Fruit fly (Drosophila melanogaster) whole organism, embryonic: ENCODE measurements around the gene Sidpn.

ENCODE experiments used
- B-H1 ChIP-seq: fragments of 200-800 bp; sonication (Bioruptor generic); IDR thresholded peaks from 3 replicates; pipeline ENCODE4 v1.3.6; 2022; ENCODE audit warnings: missing biosample characterization, missing genetic modification characterization
- Bdp1 ChIP-seq: fragments of 200-800 bp; sonication (Bioruptor generic); optimal IDR thresholded peaks from 3 replicates; lab custom pipeline; 2016; ENCODE audit warnings: missing biosample characterization, missing genetic modification characterization
- C15 ChIP-seq: fragments of 200-800 bp; sonication (Bioruptor generic); IDR thresholded peaks from 3 replicates; pipeline ENCODE4 v1.3.6; 2022; ENCODE audit warnings: missing biosample characterization, missing genetic modification characterization
- CG10431 ChIP-seq: fragments of 200-800 bp; sonication (Bioruptor generic); optimal IDR thresholded peaks from 3 replicates; lab custom pipeline; 2018; ENCODE audit warnings: missing biosample characterization, mild to moderate bottlenecking, missing genetic modification characterization
- CG13775 ChIP-seq: fragments of 200-800 bp; sonication (Bioruptor generic); optimal IDR thresholded peaks from 3 replicates; lab custom pipeline; 2017; ENCODE audit warnings: missing biosample characterization, mild to moderate bottlenecking, missing genetic modification characterization
- CG1792 ChIP-seq: fragments of 200-800 bp; sonication (Bioruptor generic); optimal IDR thresholded peaks from 2 replicates; lab custom pipeline; 2016; ENCODE audit warnings: missing biosample characterization, missing genetic modification characterization
- CG18011 ChIP-seq: fragments of 200-800 bp; sonication (Bioruptor generic); optimal IDR thresholded peaks from 2 replicates; lab custom pipeline; 2017; ENCODE audit warnings: missing biosample characterization, missing genetic modification characterization, mild to moderate bottlenecking, moderate library complexity, missing genotype
- CG2120 ChIP-seq: fragments of 200-800 bp; sonication (Bioruptor generic); optimal IDR thresholded peaks from 3 replicates; lab custom pipeline; 2016; ENCODE audit warnings: missing biosample characterization, missing genetic modification characterization
- CG2889 ChIP-seq: fragments of 200-800 bp; sonication (Bioruptor generic); IDR thresholded peaks from 3 replicates; pipeline ENCODE4 v1.3.6; 2022; ENCODE audit warnings: missing biosample characterization, missing genetic modification characterization
- CG32532 ChIP-seq: fragments of 200-800 bp; sonication (Bioruptor generic); IDR thresholded peaks from 2 replicates; pipeline ENCODE4 v1.3.6; 2022; ENCODE audit warnings: missing biosample characterization, missing genetic modification characterization
- CG4360 ChIP-seq: fragments of 200-800 bp; sonication (Bioruptor generic); IDR thresholded peaks from 2 replicates; pipeline ENCODE4 v1.3.6; 2022; ENCODE audit warnings: missing biosample characterization, missing genetic modification characterization
- CG6272 ChIP-seq: fragments of 200-800 bp; sonication (Bioruptor generic); IDR thresholded peaks from 2 replicates; pipeline ENCODE4 v1.3.6; 2022; ENCODE audit warnings: missing biosample characterization, missing genetic modification characterization
- CG7357 ChIP-seq: fragments of 200-800 bp; sonication (Bioruptor generic); IDR thresholded peaks from 3 replicates; pipeline ENCODE4 v1.3.6; 2022; ENCODE audit warnings: missing biosample characterization, missing genetic modification characterization
- CG7745 ChIP-seq: fragments of 200-800 bp; sonication (Bioruptor generic); optimal IDR thresholded peaks from 2 replicates; lab custom pipeline; 2018; ENCODE audit warnings: missing biosample characterization, mild to moderate bottlenecking, missing genetic modification characterization, moderate library complexity
- CG7963 ChIP-seq: fragments of 200-800 bp; sonication (Bioruptor generic); IDR thresholded peaks from 3 replicates; pipeline ENCODE4 v1.3.6; 2022; ENCODE audit warnings: missing biosample characterization, missing genetic modification characterization; ENCODE audit not compliant: partially characterized antibody
- CG9437 ChIP-seq: fragments of 200-800 bp; sonication (Bioruptor generic); optimal IDR thresholded peaks from 2 replicates; lab custom pipeline; 2018; ENCODE audit warnings: missing biosample characterization, mild to moderate bottlenecking, missing genetic modification characterization
- CG9817 ChIP-seq: fragments of 200-800 bp; sonication (Bioruptor generic); optimal IDR thresholded peaks from 2 replicates; lab custom pipeline; 2018; ENCODE audit warnings: missing biosample characterization, mild to moderate bottlenecking, missing genetic modification characterization, moderate library complexity
- CkIIα-i1 ChIP-seq: fragments of 200-800 bp; sonication (Bioruptor generic); IDR thresholded peaks from 2 replicates; pipeline ENCODE4 v1.3.6; 2022; ENCODE audit warnings: missing biosample characterization, missing genetic modification characterization
- D ChIP-seq, 2 experiments: fragments of 200-800 bp in 1 of 2; fragments of >200 bp in 1 of 2; sonication (Bioruptor generic) in 1 of 2; optimal IDR thresholded peaks; 2 replicates in 1 of 2; 3 replicates in 1 of 2; lab custom pipeline; 2017; ENCODE audit warnings: mild to moderate bottlenecking in 1 of 2, missing biosample characterization in 1 of 2, missing genetic modification characterization in 1 of 2, missing genetic modification reagents in 1 of 2
- Dfd ChIP-seq, 2 experiments: fragments of >200 bp; optimal IDR thresholded peaks; 2 replicates each; lab custom pipeline; 2017; ENCODE audit warnings: missing biosample characterization in 2 of 2, missing genetic modification characterization in 2 of 2
- Drgx ChIP-seq: fragments of 200-800 bp; sonication (Bioruptor generic); IDR thresholded peaks from 2 replicates; pipeline ENCODE4 v1.3.6; 2022; ENCODE audit warnings: missing biosample characterization, missing genetic modification characterization
- Fer3 ChIP-seq: fragments of 200-800 bp; sonication (Bioruptor generic); optimal IDR thresholded peaks from 2 replicates; lab custom pipeline; 2018; ENCODE audit warnings: missing biosample characterization, mild to moderate bottlenecking, missing genetic modification characterization, moderate library complexity
- H15 ChIP-seq: fragments of 200-800 bp; sonication (Bioruptor generic); IDR thresholded peaks from 3 replicates; pipeline ENCODE4 v1.3.6; 2022; ENCODE audit warnings: missing biosample characterization, missing genetic modification characterization
- HLH4C ChIP-seq: fragments of 200-800 bp; sonication (Bioruptor generic); IDR thresholded peaks from 3 replicates; pipeline ENCODE4 v1.3.6; 2022; ENCODE audit warnings: missing biosample characterization, missing genetic modification characterization; ENCODE audit not compliant: partially characterized antibody
- Hmr ChIP-seq: fragments of 200-800 bp; sonication (Bioruptor generic); optimal IDR thresholded peaks from 3 replicates; lab custom pipeline; 2017; ENCODE audit warnings: mild to moderate bottlenecking, missing biosample characterization, missing genetic modification reagents, missing genetic modification characterization
- Hsf ChIP-seq: fragments of 200-800 bp; sonication (Bioruptor generic); optimal IDR thresholded peaks from 3 replicates; lab custom pipeline; 2016; ENCODE audit warnings: missing biosample characterization, missing genetic modification characterization
- Kr ChIP-seq: fragments of 200-800 bp; sonication (Bioruptor generic); optimal IDR thresholded peaks from 2 replicates; lab custom pipeline; 2017; ENCODE audit warnings: missing biosample characterization, mild to moderate bottlenecking, missing genetic modification characterization
- Lpt ChIP-seq: fragments of >200 bp; optimal IDR thresholded peaks from 2 replicates; lab custom pipeline; 2018; ENCODE audit warnings: missing biosample characterization, missing genetic modification characterization
- NC2α ChIP-seq: fragments of 200-800 bp; sonication (Bioruptor generic); optimal IDR thresholded peaks from 2 replicates; lab custom pipeline; 2016; ENCODE audit warnings: missing biosample characterization, missing genetic modification characterization
- Sin3A ChIP-seq: fragments of >200 bp; optimal IDR thresholded peaks from 2 replicates; lab custom pipeline; 2018
- Six4 ChIP-seq: fragments of 200-800 bp; sonication (Bioruptor generic); optimal IDR thresholded peaks from 2 replicates; lab custom pipeline; 2016; ENCODE audit warnings: missing biosample characterization, missing genetic modification characterization
- Sry-β ChIP-seq: fragments of 200-800 bp; sonication (Bioruptor generic); optimal IDR thresholded peaks from 2 replicates; lab custom pipeline; 2018; ENCODE audit warnings: missing biosample characterization, mild to moderate bottlenecking, missing genetic modification characterization, moderate library complexity
- abd-A ChIP-seq: fragments of 200-800 bp; sonication (Bioruptor generic); optimal IDR thresholded peaks from 3 replicates; lab custom pipeline; 2019; ENCODE audit warnings: missing biosample characterization, mild to moderate bottlenecking, missing genetic modification characterization, moderate library complexity
- bbx ChIP-seq: fragments of 200-800 bp; sonication (Bioruptor generic); IDR thresholded peaks from 2 replicates; pipeline ENCODE4 v1.3.6; 2022; ENCODE audit warnings: missing biosample characterization, missing genetic modification characterization; ENCODE audit not compliant: partially characterized antibody
- bcd ChIP-seq: fragments of 200-800 bp; sonication (Bioruptor generic); optimal IDR thresholded peaks from 2 replicates; lab custom pipeline; 2017; ENCODE audit warnings: missing biosample characterization, mild to moderate bottlenecking, missing genetic modification characterization
- cato ChIP-seq: fragments of 200-800 bp; sonication (Bioruptor generic); optimal IDR thresholded peaks from 2 replicates; lab custom pipeline; 2016; ENCODE audit warnings: missing biosample characterization, missing genetic modification characterization, borderline replicate concordance
- chinmo ChIP-seq: fragments of 200-800 bp; sonication (Bioruptor generic); IDR thresholded peaks from 4 replicates; pipeline ENCODE4 v1.3.6; 2022; ENCODE audit warnings: missing biosample characterization, missing genetic modification characterization; ENCODE audit not compliant: partially characterized antibody
- ci ChIP-seq: fragments of 200-800 bp; sonication (Bioruptor generic); IDR thresholded peaks from 3 replicates; pipeline ENCODE4 v1.3.6; 2022; ENCODE audit warnings: missing biosample characterization, missing genetic modification characterization
- esg ChIP-seq: fragments of 200-800 bp; sonication (Bioruptor generic); conservative IDR thresholded peaks from 2 replicates; pipeline ENCODE4 v1.3.6; 2022; ENCODE audit warnings: missing biosample characterization, missing genetic modification characterization
- inv ChIP-seq: fragments of 200-800 bp; sonication (Bioruptor generic); IDR thresholded peaks from 2 replicates; pipeline ENCODE4 v1.3.6; 2022; ENCODE audit warnings: missing biosample characterization, missing genetic modification characterization; ENCODE audit not compliant: partially characterized antibody
- klu ChIP-seq: fragments of 200-800 bp; sonication (Bioruptor generic); IDR thresholded peaks from 2 replicates; pipeline ENCODE4 v1.3.6; 2022; ENCODE audit warnings: missing biosample characterization, missing genetic modification characterization
- lilli ChIP-seq: fragments of 200-800 bp; sonication (Bioruptor generic); optimal IDR thresholded peaks from 3 replicates; lab custom pipeline; 2016; ENCODE audit warnings: missing biosample characterization, missing genetic modification characterization
- mam ChIP-seq: fragments of 200-800 bp; sonication (Bioruptor generic); optimal IDR thresholded peaks from 3 replicates; lab custom pipeline; 2016; ENCODE audit warnings: missing biosample characterization, missing genetic modification characterization
- odd ChIP-seq: fragments of 200-800 bp; sonication (Bioruptor generic); optimal IDR thresholded peaks from 2 replicates; lab custom pipeline; 2017; ENCODE audit warnings: missing biosample characterization, mild to moderate bottlenecking, missing genetic modification characterization
- org-1 ChIP-seq: fragments of 200-800 bp; sonication (Bioruptor generic); optimal IDR thresholded peaks from 2 replicates; lab custom pipeline; 2017; ENCODE audit warnings: missing biosample characterization, missing genetic modification characterization
- pnt ChIP-seq: fragments of 200-800 bp; sonication (Bioruptor generic); optimal IDR thresholded peaks from 3 replicates; lab custom pipeline; 2016; ENCODE audit warnings: missing biosample characterization, missing genetic modification characterization
- seq ChIP-seq: fragments of 200-800 bp; sonication (Bioruptor generic); IDR thresholded peaks from 2 replicates; pipeline ENCODE4 v1.3.6; 2022; ENCODE audit warnings: missing biosample characterization, missing genetic modification characterization
- shn ChIP-seq: fragments of 200-800 bp; sonication (Bioruptor generic); optimal IDR thresholded peaks from 3 replicates; lab custom pipeline; 2016; ENCODE audit warnings: missing biosample characterization, missing genetic modification characterization
- slbo ChIP-seq: fragments of 200-800 bp; sonication (Bioruptor generic); IDR thresholded peaks from 2 replicates; pipeline ENCODE4 v1.3.6; 2022; ENCODE audit warnings: missing biosample characterization, missing genetic modification characterization
- stc ChIP-seq: fragments of 200-800 bp; sonication (Bioruptor generic); IDR thresholded peaks from 2 replicates; pipeline ENCODE4 v1.3.6; 2022; ENCODE audit warnings: missing biosample characterization, missing genetic modification characterization
- trem ChIP-seq: fragments of 200-800 bp; optimal IDR thresholded peaks from 3 replicates; lab custom pipeline; 2019; ENCODE audit warnings: missing biosample characterization, mild to moderate bottlenecking, missing genetic modification characterization, moderate library complexity
- vnd ChIP-seq: fragments of 200-800 bp; sonication (Bioruptor generic); IDR thresholded peaks from 3 replicates; pipeline ENCODE4 v1.3.6; 2022; ENCODE audit warnings: missing biosample characterization, missing genetic modification characterization; ENCODE audit not compliant: partially characterized antibody

The Sidpn gene

DNA sequence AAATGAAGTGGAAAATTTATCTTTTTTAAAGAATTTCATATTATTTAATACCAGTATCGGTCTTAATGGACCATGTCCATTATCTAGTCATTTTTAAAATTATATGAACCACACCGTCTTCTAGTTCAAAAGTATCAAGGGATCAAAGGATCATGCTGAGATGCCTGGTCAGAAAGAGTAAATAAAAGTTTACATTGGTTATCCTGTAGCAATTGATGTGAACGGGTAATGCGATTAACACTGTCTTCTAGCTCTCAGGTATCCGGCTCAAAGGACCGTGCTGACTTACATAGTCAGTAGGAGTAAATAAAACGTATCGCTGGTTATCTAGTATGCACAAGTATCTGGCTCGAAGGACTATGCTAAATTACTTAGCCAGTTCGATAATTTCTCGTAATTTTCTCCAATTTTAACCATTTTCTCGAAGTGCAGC lies 8.3 kb upstream of the Sidpn start (continued):
- peak; percentile 8 for TF ChIP-seq org-1 (GFP tag; lab: Kevin White, UChicago)
- TF ChIP-seq chinmo (GFP tag; lab: Robert Waterston, UW), result no peak
- TF ChIP-seq CG13775 (GFP tag; lab: Kevin White, UChicago), result peak; percentile 35
- no peak for TF ChIP-seq CG10431 (GFP tag; lab: Kevin White, UChicago)
- TF ChIP-seq Drgx (GFP tag; lab: Robert Waterston, UW), result no peak
- TF ChIP-seq CG7357 (GFP tag; lab: Robert Waterston, UW), result no peak
- no peak for TF ChIP-seq HLH4C (GFP tag; lab: Robert Waterston, UW)
- no peak for TF ChIP-seq ci (GFP tag; lab: Robert Waterston, UW)
- TF ChIP-seq klu (GFP tag; lab: Robert Waterston, UW), result no peak
- no peak for TF ChIP-seq CG2889 (GFP tag; lab: Robert Waterston, UW)
- TF ChIP-seq Bdp1 (GFP tag; lab: Kevin White, UChicago), result no peak
- TF ChIP-seq B-H1 (GFP tag; lab: Robert Waterston, UW), result no peak
- no peak for TF ChIP-seq CG6272 (GFP tag; lab: Robert Waterston, UW)
- no peak for TF ChIP-seq inv (GFP tag; lab: Robert Waterston, UW)
- TF ChIP-seq lilli (GFP tag; lab: Kevin White, UChicago), result peak; percentile 44
- peak; percentile 66 for TF ChIP-seq CG2120
- no peak for TF ChIP-seq Six4
- TF ChIP-seq CG9817 (tag; lab: Kevin White, UChicago), result no peak
- TF ChIP-seq Sin3A (lab: Kevin White, UChicago), result no peak
- TF ChIP-seq shn (GFP tag; lab: Kevin White, UChicago), result no peak
- TF ChIP-seq CG1792 (GFP tag; lab: Kevin White, UChicago), result no peak
- no peak for TF ChIP-seq Dfd (GFP tag; optimal IDR thresholded peaks at IDR 0.05; lab: Kevin White, UChicago)
- TF ChIP-seq Lpt (GFP tag; lab: Kevin White, UChicago), result no peak
- TF ChIP-seq odd (GFP tag; lab: Kevin White, UChicago), result peak; percentile 43
- peak; percentile 19; the same call in 1 of the 2 replicates for TF ChIP-seq seq (GFP tag; lab: Robert Waterston, UW)
- peak; percentile 23 for TF ChIP-seq Hsf (GFP tag; lab: Kevin White, UChicago)
- TF ChIP-seq bcd (GFP tag; lab: Kevin White, UChicago), result peak; percentile 15
- no peak for TF ChIP-seq H15
- TF ChIP-seq Kr (GFP tag; lab: Kevin White, UChicago), result no peak
- TF ChIP-seq Sry-β (GFP tag; lab: Kevin White, UChicago), result no peak
- TF ChIP-seq CG4360 (GFP tag; lab: Robert Waterston, UW), result no peak
- no peak for TF ChIP-seq cato (GFP tag; lab: Kevin White, UChicago)
- TF ChIP-seq CG32532 (GFP tag; lab: Robert Waterston, UW), result no peak
- TF ChIP-seq bbx (GFP tag; lab: Robert Waterston, UW), result no peak
- TF ChIP-seq D (optimal IDR thresholded peaks at IDR 0.05; lab: Kevin White, UChicago), result no peak
- no peak for TF ChIP-seq D (GFP tag; optimal IDR thresholded peaks at IDR 0.05; lab: Kevin White, UChicago)
- peak; percentile 47 for TF ChIP-seq CG9437 (GFP tag; lab: Kevin White, UChicago)
- TF ChIP-seq Fer3 (tag; lab: Kevin White, UChicago), result no peak
- no peak for TF ChIP-seq NC2α (GFP tag; lab: Kevin White, UChicago)
- no peak for TF ChIP-seq esg (GFP tag; lab: Robert Waterston, UW)
- TF ChIP-seq pnt, result no peak
- peak; percentile 31; the same call in 1 of the 2 replicates for TF ChIP-seq slbo (GFP tag; lab: Robert Waterston, UW)
- no peak for TF ChIP-seq CG7963 (GFP tag; lab: Robert Waterston, UW)
- no peak for TF ChIP-seq CG18011 (GFP tag; lab: Kevin White, UChicago)
- TF ChIP-seq vnd (GFP tag; lab: Robert Waterston, UW), result no peak
- peak; percentile 54 for TF ChIP-seq Hmr
- no peak for TF ChIP-seq CG7745
- no peak for TF ChIP-seq CkIIα-i1 (GFP tag; lab: Robert Waterston, UW)
- TF ChIP-seq stc (GFP tag; lab: Robert Waterston, UW), result no peak
- no peak for TF ChIP-seq abd-A
- TF ChIP-seq trem (tag; lab: Kevin White, UChicago), result no peak
- TF ChIP-seq mam (GFP tag; lab: Kevin White, UChicago), result peak; percentile 44
- no peak for TF ChIP-seq C15 (GFP tag; lab: Robert Waterston, UW)
